Fruit fly (Drosophila melanogaster) whole organism, embryonic: Measurements from ENCODE around the gene Gbeta76C.

Experiments
- Antp ChIP-seq: fragments of 200-800 bp; sonication (Bioruptor generic); optimal IDR thresholded peaks from 3 replicates; lab custom pipeline; 2016; ENCODE audit warnings: missing biosample characterization, missing genetic modification characterization
- CG10431 ChIP-seq: fragments of 200-800 bp; sonication (Bioruptor generic); optimal IDR thresholded peaks from 3 replicates; lab custom pipeline; 2018; ENCODE audit warnings: missing biosample characterization, mild to moderate bottlenecking, missing genetic modification characterization
- CG11247 ChIP-seq: fragments of 200-800 bp; sonication (Bioruptor generic); IDR thresholded peaks from 2 replicates; pipeline ENCODE4 v1.3.6; 2022; ENCODE audit warnings: missing biosample characterization, missing genetic modification characterization
- CG12744 ChIP-seq: fragments of 200-800 bp; sonication (Bioruptor generic); optimal IDR thresholded peaks from 2 replicates; lab custom pipeline; 2016; ENCODE audit warnings: missing biosample characterization, missing genetic modification characterization
- CG12769 ChIP-seq: fragments of 200-800 bp; sonication (Bioruptor generic); optimal IDR thresholded peaks from 2 replicates; lab custom pipeline; 2019; ENCODE audit warnings: missing biosample characterization, mild to moderate bottlenecking, missing genetic modification characterization, moderate library complexity
- CG14860 ChIP-seq: fragments of 200-800 bp; sonication (Bioruptor generic); IDR thresholded peaks from 3 replicates; pipeline ENCODE4 v1.3.6; 2022; ENCODE audit warnings: missing biosample characterization, missing genetic modification characterization; ENCODE audit not compliant: partially characterized antibody
- CG17186 ChIP-seq: fragments of 200-800 bp; sonication (Bioruptor generic); optimal IDR thresholded peaks from 3 replicates; lab custom pipeline; 2017; ENCODE audit warnings: missing biosample characterization, missing genetic modification reagents, missing genetic modification characterization
- CG17385 ChIP-seq: fragments of 200-800 bp; sonication (Bioruptor generic); optimal IDR thresholded peaks from 3 replicates; lab custom pipeline; 2018; ENCODE audit warnings: missing biosample characterization, mild to moderate bottlenecking, missing genetic modification characterization
- CG2116 ChIP-seq: fragments of 200-800 bp; sonication (Bioruptor generic); optimal IDR thresholded peaks from 3 replicates; lab custom pipeline; 2018; ENCODE audit warnings: missing biosample characterization, mild to moderate bottlenecking, missing genetic modification characterization
- CG2199 ChIP-seq: fragments of 200-800 bp; sonication (Bioruptor generic); IDR thresholded peaks from 3 replicates; pipeline ENCODE4 v1.3.6; 2022; ENCODE audit warnings: missing biosample characterization, missing genetic modification characterization
- CG3163 ChIP-seq: fragments of 200-800 bp; sonication (Bioruptor generic); optimal IDR thresholded peaks from 3 replicates; lab custom pipeline; 2016; ENCODE audit warnings: missing biosample characterization, missing genetic modification characterization
- CG34376 ChIP-seq: fragments of 200-800 bp; sonication (Bioruptor generic); optimal IDR thresholded peaks from 2 replicates; lab custom pipeline; 2018; ENCODE audit warnings: missing biosample characterization, mild to moderate bottlenecking, missing genetic modification characterization
- CG4854 ChIP-seq: fragments of 200-800 bp; sonication (Bioruptor generic); optimal IDR thresholded peaks from 2 replicates; lab custom pipeline; 2016; ENCODE audit warnings: missing biosample characterization, missing genetic modification characterization, inconsistent platforms
- CG6272 ChIP-seq: fragments of 200-800 bp; sonication (Bioruptor generic); IDR thresholded peaks from 2 replicates; pipeline ENCODE4 v1.3.6; 2022; ENCODE audit warnings: missing biosample characterization, missing genetic modification characterization
- CG7372 ChIP-seq: fragments of 200-800 bp; sonication (Bioruptor generic); IDR thresholded peaks from 2 replicates; pipeline ENCODE4 v1.3.6; 2022; ENCODE audit warnings: missing biosample characterization, missing genetic modification characterization
- CG7786 ChIP-seq: fragments of 200-800 bp; sonication (Bioruptor generic); optimal IDR thresholded peaks from 2 replicates; lab custom pipeline; 2016; ENCODE audit warnings: missing biosample characterization, missing genetic modification characterization
- CG8290 ChIP-seq, 3 experiments: fragments of 200-800 bp; sonication (Bioruptor generic); optimal IDR thresholded peaks; 2 replicates each; lab custom pipeline; 2016 to 2019; ENCODE audit warnings: missing biosample characterization in 3 of 3, missing genetic modification characterization in 3 of 3, mild to moderate bottlenecking in 2 of 3, moderate library complexity in 1 of 3
- CG9609 ChIP-seq: fragments of 200-800 bp; sonication (Bioruptor generic); optimal IDR thresholded peaks from 3 replicates; lab custom pipeline; 2016; ENCODE audit warnings: missing biosample characterization, missing genetic modification characterization
- CG9817 ChIP-seq: fragments of 200-800 bp; sonication (Bioruptor generic); optimal IDR thresholded peaks from 2 replicates; lab custom pipeline; 2018; ENCODE audit warnings: missing biosample characterization, mild to moderate bottlenecking, missing genetic modification characterization, moderate library complexity
- D ChIP-seq, 2 experiments: fragments of 200-800 bp in 1 of 2; fragments of >200 bp in 1 of 2; sonication (Bioruptor generic) in 1 of 2; optimal IDR thresholded peaks; 2 replicates in 1 of 2; 3 replicates in 1 of 2; lab custom pipeline; 2017; ENCODE audit warnings: mild to moderate bottlenecking in 1 of 2, missing biosample characterization in 1 of 2, missing genetic modification characterization in 1 of 2, missing genetic modification reagents in 1 of 2
- Deaf1 ChIP-seq: fragments of 200-800 bp; optimal IDR thresholded peaks from 3 replicates; lab custom pipeline; 2019; ENCODE audit warnings: missing biosample characterization, mild to moderate bottlenecking, missing genetic modification characterization, moderate library complexity
- Gsc ChIP-seq: fragments of 200-800 bp; sonication (Bioruptor generic); IDR thresholded peaks from 2 replicates; pipeline ENCODE4 v1.3.6; 2022; ENCODE audit warnings: missing biosample characterization, missing genetic modification characterization
- HLH4C ChIP-seq: fragments of 200-800 bp; sonication (Bioruptor generic); IDR thresholded peaks from 3 replicates; pipeline ENCODE4 v1.3.6; 2022; ENCODE audit warnings: missing biosample characterization, missing genetic modification characterization; ENCODE audit not compliant: partially characterized antibody
- HLH54F ChIP-seq: fragments of 200-800 bp; sonication (Bioruptor generic); optimal IDR thresholded peaks from 3 replicates; lab custom pipeline; 2016; ENCODE audit warnings: missing biosample characterization, missing genetic modification characterization
- Hr39 ChIP-seq: fragments of >200 bp; optimal IDR thresholded peaks from 2 replicates; lab custom pipeline; 2017
- MBD-R2 ChIP-seq: fragments of 200-800 bp; sonication (Bioruptor generic); IDR thresholded peaks from 2 replicates; pipeline ENCODE4 v1.3.6; 2022; ENCODE audit warnings: missing biosample characterization, missing genetic modification characterization
- Ravus ChIP-seq: fragments of 200-800 bp; sonication (Bioruptor generic); IDR thresholded peaks from 2 replicates; pipeline ENCODE4 v1.3.6; 2022; ENCODE audit warnings: missing biosample characterization, missing genetic modification characterization
- Rfx ChIP-seq: fragments of 200-800 bp; sonication (Bioruptor generic); IDR thresholded peaks from 2 replicates; pipeline ENCODE4 v1.3.6; 2022; ENCODE audit warnings: missing biosample characterization, missing genetic modification characterization
- Stat92E ChIP-seq, 3 experiments: fragments of >200 bp in 2 of 3; fragments of 200-800 bp in 1 of 3; sonication (Bioruptor generic) in 1 of 3; optimal IDR thresholded peaks; 2 replicates each; lab custom pipeline; 2017 to 2019; ENCODE audit warnings: missing biosample characterization in 3 of 3, missing genetic modification characterization in 3 of 3, mild to moderate bottlenecking in 1 of 3, moderate library complexity in 1 of 3
- Usf ChIP-seq: fragments of 200-800 bp; sonication (Bioruptor generic); optimal IDR thresholded peaks from 2 replicates; lab custom pipeline; 2017; ENCODE audit warnings: missing genotype, missing biosample characterization, missing genetic modification characterization
- ash1 ChIP-seq: fragments of 200-800 bp; sonication (Bioruptor generic); optimal IDR thresholded peaks from 2 replicates; lab custom pipeline; 2018; ENCODE audit warnings: missing biosample characterization, mild to moderate bottlenecking, missing genetic modification characterization
- ci ChIP-seq: fragments of 200-800 bp; sonication (Bioruptor generic); IDR thresholded peaks from 3 replicates; pipeline ENCODE4 v1.3.6; 2022; ENCODE audit warnings: missing biosample characterization, missing genetic modification characterization
- dimm ChIP-seq: fragments of 200-800 bp; sonication (Bioruptor generic); IDR thresholded peaks from 2 replicates; pipeline ENCODE4 v1.3.6; 2022; ENCODE audit warnings: missing biosample characterization, missing genetic modification characterization
- emc ChIP-seq: fragments of 200-800 bp; sonication (Bioruptor generic); optimal IDR thresholded peaks from 2 replicates; lab custom pipeline; 2016; ENCODE audit warnings: missing biosample characterization, missing genetic modification characterization
- fd64A ChIP-seq: fragments of 200-800 bp; sonication (Bioruptor generic); optimal IDR thresholded peaks from 3 replicates; lab custom pipeline; 2018; ENCODE audit warnings: missing biosample characterization, mild to moderate bottlenecking, missing genetic modification characterization
- h ChIP-seq: fragments of >200 bp; optimal IDR thresholded peaks from 2 replicates; lab custom pipeline; 2017
- hb ChIP-seq: fragments of 200-800 bp; sonication (Bioruptor generic); IDR thresholded peaks from 3 replicates; pipeline ENCODE4 v1.3.6; 2022; ENCODE audit warnings: missing biosample characterization, missing genetic modification characterization; ENCODE audit not compliant: partially characterized antibody
- inv ChIP-seq: fragments of 200-800 bp; sonication (Bioruptor generic); IDR thresholded peaks from 2 replicates; pipeline ENCODE4 v1.3.6; 2022; ENCODE audit warnings: missing biosample characterization, missing genetic modification characterization; ENCODE audit not compliant: partially characterized antibody
- jumu ChIP-seq: fragments of 200-800 bp; sonication (Bioruptor generic); optimal IDR thresholded peaks from 3 replicates; lab custom pipeline; 2016; ENCODE audit warnings: missing biosample characterization, missing genetic modification characterization
- kay ChIP-seq: fragments of 200-800 bp; sonication (Bioruptor generic); optimal IDR thresholded peaks from 2 replicates; lab custom pipeline; 2016; ENCODE audit warnings: missing biosample characterization, missing genetic modification characterization
- lmd ChIP-seq: fragments of 200-800 bp; sonication (Bioruptor generic); IDR thresholded peaks from 2 replicates; pipeline ENCODE4 v1.3.6; 2022; ENCODE audit warnings: missing biosample characterization, missing genetic modification characterization
- nerfin-2 ChIP-seq: fragments of 200-800 bp; sonication (Bioruptor generic); IDR thresholded peaks from 2 replicates; pipeline ENCODE4 v1.3.6; 2022; ENCODE audit warnings: missing biosample characterization, missing genetic modification characterization; ENCODE audit not compliant: partially characterized antibody
- odd ChIP-seq: fragments of 200-800 bp; sonication (Bioruptor generic); optimal IDR thresholded peaks from 2 replicates; lab custom pipeline; 2017; ENCODE audit warnings: missing biosample characterization, mild to moderate bottlenecking, missing genetic modification characterization
- otp ChIP-seq: fragments of 200-800 bp; sonication (Bioruptor generic); IDR thresholded peaks from 3 replicates; pipeline ENCODE4, ENCODE4 v1.3.6; 2022; ENCODE audit warnings: missing biosample characterization, missing genetic modification characterization
- pros ChIP-seq: fragments of 200-800 bp; sonication (Bioruptor generic); optimal IDR thresholded peaks from 3 replicates; lab custom pipeline; 2019; ENCODE audit warnings: missing biosample characterization, mild to moderate bottlenecking, missing genetic modification characterization, moderate library complexity
- pzg ChIP-seq: fragments of 200-800 bp; sonication (Bioruptor generic); optimal IDR thresholded peaks from 3 replicates; lab custom pipeline; 2018; ENCODE audit warnings: missing biosample characterization, mild to moderate bottlenecking, missing genetic modification characterization, moderate library complexity
- salm ChIP-seq: fragments of 200-800 bp; sonication (Bioruptor generic); optimal IDR thresholded peaks from 2 replicates; lab custom pipeline; 2018; ENCODE audit warnings: missing biosample characterization, mild to moderate bottlenecking, missing genetic modification characterization
- sqz ChIP-seq: fragments of 200-800 bp; sonication (Bioruptor generic); optimal IDR thresholded peaks from 3 replicates; lab custom pipeline; 2018; ENCODE audit warnings: missing biosample characterization, mild to moderate bottlenecking, missing genetic modification characterization
- vfl ChIP-seq: fragments of 200-800 bp; sonication (Bioruptor generic); optimal IDR thresholded peaks from 2 replicates; lab custom pipeline; 2016; ENCODE audit warnings: missing biosample characterization, missing genetic modification characterization
- vnd ChIP-seq: fragments of 200-800 bp; sonication (Bioruptor generic); IDR thresholded peaks from 3 replicates; pipeline ENCODE4 v1.3.6; 2022; ENCODE audit warnings: missing biosample characterization, missing genetic modification characterization; ENCODE audit not compliant: partially characterized antibody
- wdn ChIP-seq: fragments of 200-800 bp; sonication (Bioruptor generic); IDR thresholded peaks from 2 replicates; pipeline ENCODE4 v1.3.6; 2022; ENCODE audit warnings: missing biosample characterization, missing genetic modification characterization

The Gbeta76C gene

dm6 chr3L:19674317-19674716, 13.1 kb upstream of the Gbeta76C start (continued):
- TF ChIP-seq CG17385 (GFP tag; lab: Kevin White, UChicago): peak; percentile 8
- no peak for TF ChIP-seq pzg (GFP tag; lab: Kevin White, UChicago)
- TF ChIP-seq emc: no peak
- TF ChIP-seq CG14860 (GFP tag; lab: Robert Waterston, UW): no peak
- TF ChIP-seq CG2199 (GFP tag; lab: Robert Waterston, UW): no peak
- TF ChIP-seq ash1 (GFP tag; lab: Kevin White, UChicago): no peak
- TF ChIP-seq HLH4C (GFP tag; lab: Robert Waterston, UW): no peak
- TF ChIP-seq otp (GFP tag; lab: Robert Waterston, UW): no peak
- no peak for TF ChIP-seq CG3163 (GFP tag; lab: Kevin White, UChicago)
- no peak for TF ChIP-seq D (optimal IDR thresholded peaks at IDR 0.05; lab: Kevin White, UChicago)
- TF ChIP-seq D (GFP tag; optimal IDR thresholded peaks at IDR 0.05; lab: Kevin White, UChicago): peak; percentile 22
- no peak for TF ChIP-seq CG9609 (GFP tag; lab: Kevin White, UChicago)
- no peak for TF ChIP-seq Rfx (GFP tag; lab: Robert Waterston, UW)
- TF ChIP-seq fd64A (GFP tag; lab: Kevin White, UChicago): no peak
- no peak for TF ChIP-seq odd
- no peak for TF ChIP-seq inv (GFP tag; lab: Robert Waterston, UW)
- peak; percentile 13 for TF ChIP-seq Usf (GFP tag; lab: Kevin White, UChicago)
- TF ChIP-seq Hr39 (lab: Kevin White, UChicago): no peak
- TF ChIP-seq ci (GFP tag; lab: Robert Waterston, UW): 0 out of 3 replicates have a peak, but pooled peaks have one; percentile 58
- no peak for TF ChIP-seq dimm (GFP tag; lab: Robert Waterston, UW)
- TF ChIP-seq jumu: peak; percentile 9
- no peak for TF ChIP-seq Ravus (GFP tag; lab: Robert Waterston, UW)
- no peak for TF ChIP-seq salm (tag; lab: Kevin White, UChicago)
- no peak for TF ChIP-seq CG6272 (GFP tag; lab: Robert Waterston, UW)
- no peak for TF ChIP-seq CG8290 (GFP tag; optimal IDR thresholded peaks at IDR 0.05; lab: Kevin White, UChicago)
- TF ChIP-seq CG8290 (tag; optimal IDR thresholded peaks at IDR 0.05; lab: Kevin White, UChicago): no peak
- TF ChIP-seq hb (GFP tag; lab: Robert Waterston, UW): no peak
- no peak for TF ChIP-seq sqz (GFP tag; lab: Kevin White, UChicago)
- no peak for TF ChIP-seq HLH54F
- no peak for TF ChIP-seq Stat92E (GFP tag; optimal IDR thresholded peaks at IDR 0.05; lab: Kevin White, UChicago)
- TF ChIP-seq CG7372 (GFP tag; lab: Robert Waterston, UW): no peak
- no peak for TF ChIP-seq CG12744
- TF ChIP-seq CG2116 (GFP tag; lab: Kevin White, UChicago): no peak
- TF ChIP-seq nerfin-2 (GFP tag; lab: Robert Waterston, UW): no peak
- TF ChIP-seq CG11247 (GFP tag; lab: Robert Waterston, UW): no peak
- no peak for TF ChIP-seq vnd (GFP tag; lab: Robert Waterston, UW)
- no peak for TF ChIP-seq CG10431 (GFP tag; lab: Kevin White, UChicago)
- TF ChIP-seq MBD-R2 (GFP tag; lab: Robert Waterston, UW): no peak
- no peak for TF ChIP-seq CG9817 (tag; lab: Kevin White, UChicago)
- no peak for TF ChIP-seq CG12769 (tag; lab: Kevin White, UChicago)
- TF ChIP-seq Deaf1 (tag; lab: Kevin White, UChicago): no peak
- TF ChIP-seq CG7786 (GFP tag; lab: Kevin White, UChicago): no peak
- no peak for TF ChIP-seq CG17186 (GFP tag; lab: Kevin White, UChicago)
- TF ChIP-seq CG4854 (GFP tag; lab: Kevin White, UChicago): no peak
- TF ChIP-seq pros (GFP tag; lab: Kevin White, UChicago): no peak
- TF ChIP-seq Antp: no peak
- TF ChIP-seq vfl: no peak
- TF ChIP-seq lmd (GFP tag; lab: Robert Waterston, UW): peak; percentile 9; the same call in 1 of the 2 replicates
- no peak for TF ChIP-seq h
- TF ChIP-seq wdn: no peak
- TF ChIP-seq kay (GFP tag; lab: Kevin White, UChicago): no peak
- TF ChIP-seq Gsc (GFP tag; lab: Robert Waterston, UW): no peak
- no peak for TF ChIP-seq CG34376 (GFP tag; lab: Kevin White, UChicago)
